Fruit fly (Drosophila melanogaster): ENCODE data around the gene CG10375.
A peak's percentile ranks its signal among the peaks of the same experiment; 100 is the strongest.

CG10375 gene

dm6 chr3R:23722680-23723372, 44.7 kb upstream of the CG10375 start, which contains the start of gene CG10365:
TSS of gene CG10365 (plus strand) at chr3R:23723331.
- peak; percentile 63 for TF ChIP-seq CG10669 (GFP tag; optimal IDR thresholded peaks at IDR 0.05)
- TF ChIP-seq acj6 (GFP tag; optimal IDR thresholded peaks at IDR 0.05): peak; percentile 89
- TF ChIP-seq OdsH (GFP tag; optimal IDR thresholded peaks at IDR 0.05): peak; percentile 90
- TF ChIP-seq CG11294 (GFP tag; IDR thresholded peaks at IDR 0.05): peak; percentile 77; the same call in 1 of the 2 replicates
- TF ChIP-seq CG11762 (GFP tag; optimal IDR thresholded peaks at IDR 0.05; ENCODE audit: insufficient read depth): peak; percentile 89
- TF ChIP-seq vri (GFP tag; optimal IDR thresholded peaks at IDR 0.05): peak; percentile 92
- TF ChIP-seq CG3919 (GFP tag; optimal IDR thresholded peaks at IDR 0.05): peak; percentile 92
- TF ChIP-seq Sox102F (GFP tag; optimal IDR thresholded peaks at IDR 0.05): peak; percentile 68
- TF ChIP-seq CG6276 (GFP tag; optimal IDR thresholded peaks at IDR 0.05): peak; percentile 89
- peak; percentile 88 for TF ChIP-seq Gug (GFP tag; IDR thresholded peaks at IDR 0.05)
- peak; percentile 92 for TF ChIP-seq achi (GFP tag; optimal IDR thresholded peaks at IDR 0.05)
- peak; percentile 90 for TF ChIP-seq CG6163 (GFP tag; IDR thresholded peaks at IDR 0.05)
- TF ChIP-seq Ets96B (tag; optimal IDR thresholded peaks at IDR 0.05): peak; percentile 90
- peak; percentile 97 for TF ChIP-seq CG8119 (GFP tag; IDR thresholded peaks at IDR 0.05)
- peak; percentile 69 for TF ChIP-seq lz (GFP tag; optimal IDR thresholded peaks at IDR 0.05)
- peak; percentile 64 for TF ChIP-seq fd59A (GFP tag; optimal IDR thresholded peaks at IDR 0.05)
- TF ChIP-seq dac (GFP tag; optimal IDR thresholded peaks at IDR 0.05): peak; percentile 7
- TF ChIP-seq pdm3 (GFP tag; optimal IDR thresholded peaks at IDR 0.05): peak; percentile 79
- TF ChIP-seq Hr4 (GFP tag; optimal IDR thresholded peaks at IDR 0.05): peak; percentile 80
- TF ChIP-seq spab (GFP tag; optimal IDR thresholded peaks at IDR 0.05): peak; percentile 81
- TF ChIP-seq esn (GFP tag; optimal IDR thresholded peaks at IDR 0.05): peak; percentile 92
- peak; percentile 87 for TF ChIP-seq Smox (GFP tag; optimal IDR thresholded peaks at IDR 0.05)
- peak; percentile 91 for TF ChIP-seq svp (GFP tag)
- peak; percentile 66 for TF ChIP-seq CG11902 (GFP tag; optimal IDR thresholded peaks at IDR 0.05)
- TF ChIP-seq CG31627 (GFP tag; optimal IDR thresholded peaks at IDR 0.05): peak; percentile 52
- peak; percentile 97 for TF ChIP-seq CG15336 (GFP tag; IDR thresholded peaks at IDR 0.05)
- TF ChIP-seq CG16779 (tag; optimal IDR thresholded peaks at IDR 0.05): peak; percentile 67
- peak; percentile 80 for TF ChIP-seq Eip75B (GFP tag; optimal IDR thresholded peaks at IDR 0.05)
- TF ChIP-seq Lpt (GFP tag; optimal IDR thresholded peaks at IDR 0.05): peak; percentile 87
- TF ChIP-seq CG6792 (GFP tag; optimal IDR thresholded peaks at IDR 0.05): peak; percentile 91
- TF ChIP-seq Sox14 (GFP tag; optimal IDR thresholded peaks at IDR 0.05): peak; percentile 57
- TF ChIP-seq CG7368 (GFP tag; optimal IDR thresholded peaks at IDR 0.05): peak; percentile 89
- TF ChIP-seq CG3032 (tag; optimal IDR thresholded peaks at IDR 0.05): peak; percentile 89
- peak; percentile 84 for TF ChIP-seq Met (GFP tag; optimal IDR thresholded peaks at IDR 0.05)
- peak; percentile 84 for TF ChIP-seq CG4318 (GFP tag; optimal IDR thresholded peaks at IDR 0.05)
- TF ChIP-seq net (GFP tag; optimal IDR thresholded peaks at IDR 0.05): peak; percentile 89
- TF ChIP-seq CG6854 (GFP tag; optimal IDR thresholded peaks at IDR 0.05): peak; percentile 14
- TF ChIP-seq Hr38 (GFP tag; optimal IDR thresholded peaks at IDR 0.05): no peak
- peak; percentile 74 for TF ChIP-seq topi (GFP tag; optimal IDR thresholded peaks at IDR 0.05)
- peak; percentile 32 for TF ChIP-seq Hr39 (GFP tag; optimal IDR thresholded peaks at IDR 0.05)
- peak; percentile 54 for TF ChIP-seq CG1621 (tag; optimal IDR thresholded peaks at IDR 0.05)
- peak; percentile 77 for TF ChIP-seq CG6808 (GFP tag; optimal IDR thresholded peaks at IDR 0.05)
- TF ChIP-seq CG9139 (GFP tag; optimal IDR thresholded peaks at IDR 0.05): peak; percentile 55
- peak; percentile 80 for TF ChIP-seq cyc (GFP tag; optimal IDR thresholded peaks at IDR 0.05)
- TF ChIP-seq Blimp-1 (GFP tag; optimal IDR thresholded peaks at IDR 0.05): peak; percentile 59
- peak; percentile 98 for TF ChIP-seq Eip78C (GFP tag)
- TF ChIP-seq CG10631 (GFP tag; optimal IDR thresholded peaks at IDR 0.05): peak; percentile 93
- peak; percentile 96 for TF ChIP-seq CG34406 (GFP tag; optimal IDR thresholded peaks at IDR 0.05)
- TF ChIP-seq ss (GFP tag; optimal IDR thresholded peaks at IDR 0.05): peak; percentile 83 to 86
- TF ChIP-seq salr (GFP tag; optimal IDR thresholded peaks at IDR 0.05): peak in 1 of 2 experiments; percentile 94
- TF ChIP-seq eg (GFP tag; IDR thresholded peaks at IDR 0.05): peak; percentile 95
